Worm (Caenorhabditis elegans) whole organism, late embryonic: ENCODE results near the gene cth-2.

Experiments
- nhr-11 ChIP-seq: fragments of 150-350 bp; optimal IDR thresholded peaks from 2 replicates; lab custom pipeline; 2014; ENCODE audit warnings: missing biosample characterization, missing genetic modification characterization
- pax-1 ChIP-seq: fragments of 150-350 bp; optimal IDR thresholded peaks from 2 replicates; lab custom pipeline; 2014; ENCODE audit warnings: missing biosample characterization, missing genetic modification characterization
- ref-2 ChIP-seq: sonication (generic microtip); optimal IDR thresholded peaks from 2 replicates; lab custom pipeline; 2016; ENCODE audit warnings: missing genetic modification characterization, missing compliant biosample characterization
- sox-2 ChIP-seq: fragments of 200-800 bp; sonication (Bioruptor generic); IDR thresholded peaks from 2 replicates; pipeline ENCODE4 v1.3.6; 2022; ENCODE audit warnings: missing genetic modification reagents, missing genetic modification characterization, missing compliant biosample characterization
- unc-42 ChIP-seq: sonication (generic microtip); optimal IDR thresholded peaks from 2 replicates; lab custom pipeline; 2016; ENCODE audit warnings: missing genotype, missing genetic modification characterization, missing compliant biosample characterization
- unc-86 ChIP-seq: sonication (generic microtip); optimal IDR thresholded peaks from 2 replicates; lab custom pipeline; 2016; ENCODE audit warnings: missing genetic modification characterization, missing compliant biosample characterization

- no peak for TF ChIP-seq pax-1 (tag; lab: Kevin White, UChicago)
- no peak for TF ChIP-seq unc-86
- no peak for TF ChIP-seq ref-2 (tag; lab: Kevin White, UChicago)
- TF ChIP-seq sox-2 (GFP tag; lab: Robert Waterston, UW) = no peak
- TF ChIP-seq unc-42 = no peak
- no peak for TF ChIP-seq nhr-11 (tag; lab: Kevin White, UChicago)
These were observed 32.6 kb downstream of the cth-2 start, which contains the start of gene znf-598 for ce11 chrII:7024897-7025852.
